Fruit fly (Drosophila melanogaster) whole organism, prepupa: ENCODE measurements around the gene Rtel1.

ENCODE experiments used
- CG31627 ChIP-seq: fragments of 200-800 bp; sonication (Bioruptor generic); optimal IDR thresholded peaks from 3 replicates; lab custom pipeline; 2016; ENCODE audit warnings: missing biosample characterization, missing genetic modification characterization
- CG3919 ChIP-seq: fragments of 200-800 bp; sonication (Bioruptor generic); optimal IDR thresholded peaks from 3 replicates; lab custom pipeline; 2016; ENCODE audit warnings: missing biosample characterization, missing genetic modification characterization
- Hr4 ChIP-seq: fragments of 200-800 bp; sonication (Bioruptor generic); optimal IDR thresholded peaks from 3 replicates; lab custom pipeline; 2016; ENCODE audit warnings: missing biosample characterization, missing genetic modification characterization

DNA sequence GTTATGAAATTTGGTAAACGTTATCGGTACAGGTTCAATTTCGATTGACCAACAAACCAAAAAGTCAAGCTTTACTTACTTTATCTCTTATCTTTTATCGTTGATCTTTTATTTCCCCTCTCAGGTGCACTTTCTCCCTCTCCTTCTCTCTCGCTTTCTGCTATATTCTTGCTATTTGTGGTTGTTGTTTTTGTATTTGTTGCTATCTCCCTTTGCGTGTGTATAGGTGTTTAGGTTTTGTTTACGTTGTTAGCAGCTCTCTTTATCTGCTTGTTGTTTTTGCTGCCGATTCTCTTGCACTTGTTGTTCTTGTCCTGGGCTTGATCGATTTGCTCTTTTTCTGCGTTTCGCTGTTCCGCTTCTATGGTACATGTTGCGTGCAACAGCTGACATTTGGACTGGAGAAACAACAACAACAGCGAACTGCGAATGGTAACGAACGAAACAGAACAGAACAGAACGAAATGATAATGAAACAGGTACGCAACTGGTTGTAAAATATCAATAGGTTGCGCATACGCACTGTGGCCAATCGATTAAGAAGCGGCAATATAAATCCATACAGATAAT, 3.2 kb upstream of the Rtel1 start:
- TF ChIP-seq Hr4 (no peak), CG3919 (GFP tag; lab: Kevin White, UChicago) (no peak), CG31627 (GFP tag; lab: Kevin White, UChicago) (no peak)
